Worm (Caenorhabditis elegans) whole organism, L4 larva: ENCODE results near the gene uncp-18.
A peak's percentile ranks its signal among the peaks of the same experiment; 100 is the strongest.

Source experiments
- D1046.2 ChIP-seq: fragments of 200-800 bp; sonication (Bioruptor generic); IDR thresholded peaks from 2 replicates; pipeline ENCODE4 v1.3.6; 2022; ENCODE audit warnings: missing genetic modification characterization, missing compliant biosample characterization
- F26F4.8 ChIP-seq: fragments of 200-800 bp; sonication (Bioruptor generic); conservative IDR thresholded peaks from 2 replicates; pipeline ENCODE4 v1.3.6; 2022; ENCODE audit warnings: missing genetic modification characterization, missing compliant biosample characterization
- R02D3.7 ChIP-seq: fragments of 150-350 bp; sonication (generic microtip); optimal IDR thresholded peaks from 3 replicates; lab custom pipeline; 2014; ENCODE audit warnings: missing biosample characterization, missing genetic modification characterization
- T20F7.1 ChIP-seq: fragments of 200-800 bp; sonication (Bioruptor generic); optimal IDR thresholded peaks from 2 replicates; lab custom pipeline; 2018; ENCODE audit warnings: mild to moderate bottlenecking, missing genetic modification characterization, missing compliant biosample characterization
- Y48G9A.11 ChIP-seq: fragments of 200-800 bp; sonication (Bioruptor generic); IDR thresholded peaks from 2 replicates; pipeline ENCODE4 v1.3.6; 2022; ENCODE audit warnings: missing genetic modification reagents, missing genetic modification characterization, missing compliant biosample characterization
- Y5F2A.4 ChIP-seq: fragments of 200-800 bp; sonication (Bioruptor generic); optimal IDR thresholded peaks from 2 replicates; lab custom pipeline; 2018; ENCODE audit warnings: mild to moderate bottlenecking, missing genetic modification characterization, missing compliant biosample characterization
- ZK546.5 ChIP-seq, 2 experiments: sonication (generic microtip); optimal IDR thresholded peaks; 2 replicates each; lab custom pipeline; 2017; ENCODE audit warnings: missing biosample characterization in 2 of 2, missing genetic modification characterization in 2 of 2
- aha-1 ChIP-seq: fragments of 150-350 bp; peaks from one replicate; lab custom pipeline; 2014; ENCODE audit warnings: missing biosample characterization, missing genetic modification characterization
- ama-1 ChIP-seq: fragments of 150-350 bp; optimal IDR thresholded peaks from 2 replicates; lab custom pipeline; 2014; ENCODE audit warnings: inconsistent platforms, mixed read lengths
- arid-1 ChIP-seq: fragments of 200-800 bp; sonication (Bioruptor generic); conservative IDR thresholded peaks from 2 replicates; pipeline ENCODE4 v1.3.6; 2022; ENCODE audit warnings: missing genetic modification reagents, missing genetic modification characterization, missing compliant biosample characterization
- attf-4 ChIP-seq: sonication (generic microtip); optimal IDR thresholded peaks from 3 replicates; lab custom pipeline; 2017; ENCODE audit warnings: missing biosample characterization, missing genetic modification characterization
- ceh-32 ChIP-seq: sonication (generic microtip); optimal IDR thresholded peaks from 2 replicates; lab custom pipeline; 2016; ENCODE audit warnings: mild to moderate bottlenecking, missing genetic modification characterization, missing compliant biosample characterization; ENCODE audit not compliant: poor library complexity
- ceh-82 ChIP-seq: sonication (generic microtip); optimal IDR thresholded peaks from 2 replicates; lab custom pipeline; 2017; ENCODE audit warnings: missing biosample characterization, missing genetic modification characterization
- cey-2 ChIP-seq: sonication (generic microtip); optimal IDR thresholded peaks from 3 replicates; lab custom pipeline; 2017; ENCODE audit warnings: missing genetic modification characterization, mild to moderate bottlenecking, missing compliant biosample characterization, antibody characterized with exemption, borderline replicate concordance; ENCODE audit not compliant: insufficient read depth
- daf-8 ChIP-seq: fragments of 200-800 bp; sonication (Bioruptor generic); IDR thresholded peaks from 2 replicates; pipeline ENCODE4 v1.3.6; 2022; ENCODE audit warnings: missing genetic modification characterization, missing compliant biosample characterization
- dmd-6 ChIP-seq: fragments of 200-800 bp; sonication (Bioruptor generic); IDR thresholded peaks from 2 replicates; pipeline ENCODE4 v1.3.6; 2022; ENCODE audit warnings: missing genetic modification reagents, missing genetic modification characterization, missing compliant biosample characterization
- duxl-1 ChIP-seq: sonication (generic microtip); optimal IDR thresholded peaks from 2 replicates; lab custom pipeline; 2016; ENCODE audit warnings: mild to moderate bottlenecking, missing genetic modification characterization, moderate library complexity, missing compliant biosample characterization; ENCODE audit not compliant: poor library complexity
- dve-1 ChIP-seq: sonication (generic microtip); optimal IDR thresholded peaks from 2 replicates; lab custom pipeline; 2017; ENCODE audit warnings: antibody characterized with exemption, mild to moderate bottlenecking, missing genetic modification characterization, missing compliant biosample characterization; ENCODE audit not compliant: insufficient read depth
- gei-8 ChIP-seq: fragments of 200-800 bp; sonication (Bioruptor generic); optimal IDR thresholded peaks from 2 replicates; lab custom pipeline; 2018; ENCODE audit warnings: mild to moderate bottlenecking, missing genetic modification characterization, missing compliant biosample characterization
- hif-1 ChIP-seq, 2 experiments: sonication (generic microtip); optimal IDR thresholded peaks; 2 replicates each; lab custom pipeline; 2016 to 2017; ENCODE audit warnings: missing compliant biosample characterization in 2 of 2, missing genetic modification characterization in 2 of 2, missing genetic modification reagents in 2 of 2, missing genotype in 2 of 2, mild to moderate bottlenecking in 1 of 2
- hlh-11 ChIP-seq: fragments of 200-800 bp; sonication (Bioruptor generic); optimal IDR thresholded peaks from 2 replicates; lab custom pipeline; 2018; ENCODE audit warnings: mild to moderate bottlenecking, missing genetic modification characterization, missing compliant biosample characterization
- hlh-30 ChIP-seq: sonication (generic microtip); optimal IDR thresholded peaks from 2 replicates; lab custom pipeline; 2017; ENCODE audit warnings: antibody characterized with exemption, mild to moderate bottlenecking, missing genetic modification characterization, missing compliant biosample characterization; ENCODE audit not compliant: insufficient read depth
- hmg-1.1 ChIP-seq: fragments of 200-800 bp; sonication (Bioruptor generic); IDR thresholded peaks from 2 replicates; pipeline ENCODE4 v1.3.6; 2022; ENCODE audit warnings: missing genetic modification reagents, missing genetic modification characterization, missing compliant biosample characterization
- lin-15B ChIP-seq: fragments of 150-350 bp; sonication (generic microtip); optimal IDR thresholded peaks from 3 replicates; lab custom pipeline; 2014; ENCODE audit warnings: missing biosample characterization, missing genetic modification characterization
- lin-38 ChIP-seq: fragments of 200-800 bp; sonication (Bioruptor generic); IDR thresholded peaks from 2 replicates; pipeline ENCODE4 v1.3.6; 2022; ENCODE audit warnings: missing genetic modification reagents, missing genetic modification characterization, missing compliant biosample characterization
- lin-39 ChIP-seq: fragments of 150-350 bp; optimal IDR thresholded peaks from 2 replicates; lab custom pipeline; 2014; ENCODE audit warnings: missing biosample characterization, missing genetic modification reagents, missing genetic modification characterization
- lsy-2 ChIP-seq, 2 experiments: fragments of 150-350 bp in 1 of 2; sonication (generic microtip) in 1 of 2; optimal IDR thresholded peaks; 2 replicates each; lab custom pipeline; 2014 to 2017; ENCODE audit warnings: missing biosample characterization in 2 of 2, missing genetic modification characterization in 2 of 2
- madf-5 ChIP-seq, 2 experiments: fragments of 200-800 bp; sonication (Bioruptor generic); IDR thresholded peaks; 2 replicates each; pipeline ENCODE4 v1.3.6; 2022; ENCODE audit warnings: missing compliant biosample characterization in 2 of 2, missing genetic modification characterization in 2 of 2
- madf-9 ChIP-seq: fragments of 200-800 bp; sonication (Bioruptor generic); conservative IDR thresholded peaks from 2 replicates; pipeline ENCODE4 v1.3.6; 2022; ENCODE audit warnings: missing genetic modification reagents, missing genetic modification characterization, missing compliant biosample characterization
- mdt-29 ChIP-seq: fragments of 200-800 bp; sonication (Bioruptor generic); IDR thresholded peaks from 2 replicates; pipeline ENCODE4 v1.3.6; 2022; ENCODE audit warnings: missing genetic modification reagents, missing genetic modification characterization, missing compliant biosample characterization
- mxl-2 ChIP-seq: fragments of 200-800 bp; sonication (Bioruptor generic); conservative IDR thresholded peaks from 2 replicates; pipeline ENCODE4 v1.3.6; 2022; ENCODE audit warnings: missing genetic modification reagents, missing genetic modification characterization, missing compliant biosample characterization
- nhr-41 ChIP-seq: fragments of 200-800 bp; sonication (Bioruptor generic); IDR thresholded peaks from 2 replicates; pipeline ENCODE4 v1.3.6; 2022; ENCODE audit warnings: missing genetic modification reagents, missing genetic modification characterization, missing compliant biosample characterization
- nhr-42 ChIP-seq: fragments of 200-800 bp; sonication (Bioruptor generic); IDR thresholded peaks from 2 replicates; pipeline ENCODE4 v1.3.6; 2022; ENCODE audit warnings: missing genetic modification characterization, missing compliant biosample characterization
- nhr-77 ChIP-seq: fragments of 150-350 bp; optimal IDR thresholded peaks from 2 replicates; lab custom pipeline; 2014; ENCODE audit warnings: missing biosample characterization, missing genetic modification characterization
- pha-4 ChIP-seq, 2 experiments: fragments of 150-350 bp in 1 of 2; fragments of 200-800 bp in 1 of 2; sonication (Bioruptor generic) in 1 of 2; IDR thresholded peaks in 1 of 2; optimal IDR thresholded peaks in 1 of 2; 2 replicates each; pipeline versions ENCODE4 v1.3.6 to Lab custom; 2014 to 2022; ENCODE audit warnings: missing genetic modification characterization in 2 of 2, missing genetic modification reagents in 2 of 2, missing biosample characterization in 1 of 2, missing compliant biosample characterization in 1 of 2
- rbr-2 ChIP-seq: sonication (generic microtip); optimal IDR thresholded peaks from 2 replicates; lab custom pipeline; 2016; ENCODE audit warnings: missing genotype, missing genetic modification characterization, missing compliant biosample characterization
- set-16 ChIP-seq: fragments of 200-800 bp; sonication (Bioruptor generic); IDR thresholded peaks from 2 replicates; pipeline ENCODE4 v1.3.6; 2022; ENCODE audit warnings: missing genetic modification reagents, missing genetic modification characterization, missing compliant biosample characterization
- tag-97 ChIP-seq: fragments of 200-800 bp; sonication (Bioruptor generic); IDR thresholded peaks from 2 replicates; pipeline ENCODE4 v1.3.6; 2022; ENCODE audit warnings: missing genetic modification characterization, missing compliant biosample characterization
- tra-1 ChIP-seq: fragments of 200-800 bp; sonication (Bioruptor generic); IDR thresholded peaks from 2 replicates; pipeline ENCODE4 v1.3.6; 2022; ENCODE audit warnings: missing genetic modification reagents, missing genetic modification characterization, missing compliant biosample characterization
- unc-130 ChIP-seq: sonication (generic microtip); optimal IDR thresholded peaks from 2 replicates; lab custom pipeline; 2016; ENCODE audit warnings: missing genetic modification reagents, missing genetic modification characterization, missing compliant biosample characterization
- unc-62 ChIP-seq, 3 experiments: fragments of 150-350 bp in 1 of 3; sonication (generic microtip); optimal IDR thresholded peaks in 2 of 3; peaks in 1 of 3; 1 replicate in 1 of 3; 2 replicates in 2 of 3; lab custom pipeline; 2014 to 2017; ENCODE audit warnings: missing biosample characterization in 3 of 3, missing genetic modification characterization in 3 of 3, missing genetic modification reagents in 3 of 3, missing genotype in 1 of 3
- zfp-3 ChIP-seq: fragments of 200-800 bp; sonication (Bioruptor generic); conservative IDR thresholded peaks from 2 replicates; pipeline ENCODE4 v1.3.6; 2022; ENCODE audit warnings: missing genetic modification reagents, missing genetic modification characterization, missing compliant biosample characterization
- zip-11 ChIP-seq: fragments of 200-800 bp; sonication (Bioruptor generic); IDR thresholded peaks from 2 replicates; pipeline ENCODE4 v1.3.6; 2022; ENCODE audit warnings: missing genetic modification characterization, missing compliant biosample characterization

The uncp-18 gene

ce11 chrIV:393409-393930 lies 3.1 kb downstream of the uncp-18 start, which contains the start of the genes T07A9.15 and nog-1 (continued):
- TF ChIP-seq madf-9 (GFP tag; lab: Robert Waterston, UW) = no peak
- TF ChIP-seq hif-1 (tag; optimal IDR thresholded peaks at IDR 0.05; lab: Kevin White, UChicago) = peak in 1 of 2 experiments; percentile 27
- peak; percentile 44 for TF ChIP-seq nhr-77 (tag; lab: Kevin White, UChicago)
- TF ChIP-seq dve-1 = peak; percentile 33
- TF ChIP-seq set-16 = no peak
- peak; percentile 18 for TF ChIP-seq duxl-1 (tag; lab: Kevin White, UChicago)
- no peak for TF ChIP-seq D1046.2
- no peak for TF ChIP-seq mdt-29
- no peak for TF ChIP-seq ama-1
- TF ChIP-seq tra-1 (GFP tag; lab: Robert Waterston, UW) = no peak
- peak; percentile 92 for TF ChIP-seq hlh-30 (tag; lab: Kevin White, UChicago)
- TF ChIP-seq daf-8 (GFP tag; lab: Robert Waterston, UW) = no peak
- no peak for TF ChIP-seq attf-4
- no peak for TF ChIP-seq F26F4.8 (GFP tag; lab: Robert Waterston, UW)
- 0 out of 2 replicates have a peak, but pooled peaks have one; percentile 19 for TF ChIP-seq arid-1
- no peak for TF ChIP-seq mxl-2
- no peak for TF ChIP-seq lin-39
- 0 out of 2 replicates have a peak, but pooled peaks have one; percentile 28 for TF ChIP-seq pha-4 (GFP tag; IDR thresholded peaks at IDR 0.05; lab: Robert Waterston, UW)
- TF ChIP-seq pha-4 (tag; optimal IDR thresholded peaks at IDR 0.05; lab: Kevin White, UChicago) = peak; percentile 33
- peak; percentile 65 for TF ChIP-seq lin-38
- TF ChIP-seq unc-130 (GFP tag; lab: Kevin White, UChicago) = no peak
- TF ChIP-seq lin-15B (tag; lab: Kevin White, UChicago) = no peak
- no peak for TF ChIP-seq Y48G9A.11 (GFP tag; lab: Robert Waterston, UW)
- TF ChIP-seq tag-97 = no peak
- TF ChIP-seq, all 104 proteins: peak for 21

- TF ChIP-seq hif-1 (tag; optimal IDR thresholded peaks at IDR 0.05; lab: Kevin White, UChicago) = no peak
- TF ChIP-seq ceh-82 (tag; lab: Kevin White, UChicago) = no peak
- TF ChIP-seq ama-1 = peak; percentile 1
- no peak for TF ChIP-seq tag-97
- no peak for TF ChIP-seq cey-2 (tag; lab: Kevin White, UChicago)
- TF ChIP-seq nhr-42 (GFP tag; lab: Robert Waterston, UW) = 0 out of 2 replicates have a peak, but pooled peaks have one; percentile 43
- 0 out of 2 replicates have a peak, but pooled peaks have one; percentile 36 for TF ChIP-seq zfp-3 (GFP tag; lab: Robert Waterston, UW)
- no peak for TF ChIP-seq T20F7.1
- no peak for TF ChIP-seq hlh-11 (tag; lab: Kevin White, UChicago)
- no peak for TF ChIP-seq ceh-32 (tag; lab: Kevin White, UChicago)
- no peak for TF ChIP-seq madf-9 (GFP tag; lab: Robert Waterston, UW)
- peak; percentile 37; the same call in 1 of the 2 replicates for TF ChIP-seq pha-4 (GFP tag; IDR thresholded peaks at IDR 0.05; lab: Robert Waterston, UW)
- TF ChIP-seq pha-4 (tag; optimal IDR thresholded peaks at IDR 0.05; lab: Kevin White, UChicago) = no peak
- peak; percentile 5 for TF ChIP-seq lin-15B (tag; lab: Kevin White, UChicago)
- no peak for TF ChIP-seq hmg-1.1 (GFP tag; lab: Robert Waterston, UW)
- TF ChIP-seq lin-38 = peak; percentile 49
- no peak for TF ChIP-seq dmd-6
- no peak for TF ChIP-seq nhr-41 (GFP tag; lab: Robert Waterston, UW)
- TF ChIP-seq zip-11 (GFP tag; lab: Robert Waterston, UW) = no peak
- TF ChIP-seq unc-62 (GFP tag; optimal IDR thresholded peaks at IDR 0.05 in 1 of 2; lab: Kevin White, UChicago) = no peak
- TF ChIP-seq unc-62 (tag; optimal IDR thresholded peaks at IDR 0.05; lab: Kevin White, UChicago) = no peak
- no peak for TF ChIP-seq rbr-2 (tag; lab: Kevin White, UChicago)
- no peak for TF ChIP-seq Y5F2A.4 (GFP tag; lab: Kevin White, UChicago)
- peak; percentile 69 for TF ChIP-seq aha-1 (tag; lab: Kevin White, UChicago)
- TF ChIP-seq R02D3.7 (tag; lab: Kevin White, UChicago) = no peak
- peak; percentile 25; the same call in 1 of the 2 replicates for TF ChIP-seq arid-1
- TF ChIP-seq madf-5 (GFP tag; IDR thresholded peaks at IDR 0.05; lab: Robert Waterston, UW) = 0 out of 4 replicates have a peak, but pooled peaks of 1 of the 2 experiments have one; percentile 30
- TF ChIP-seq gei-8 (GFP tag; lab: Kevin White, UChicago) = no peak
- peak in 1 of 2 experiments; percentile 43 for TF ChIP-seq lsy-2 (tag; optimal IDR thresholded peaks at IDR 0.05; lab: Kevin White, UChicago)
- no peak for TF ChIP-seq ZK546.5 (tag; optimal IDR thresholded peaks at IDR 0.05; lab: Kevin White, UChicago)
Observed at ce11 chrIV:396373-396772, 6.0 kb downstream of the uncp-18 start, which contains the start of gene rrp-8. Gene rrp-8 (plus strand): TSS chrIV:396545.
